3 fruit fly cellular contexts compared by ENCODE assay signal in the genomic region with DNA sequence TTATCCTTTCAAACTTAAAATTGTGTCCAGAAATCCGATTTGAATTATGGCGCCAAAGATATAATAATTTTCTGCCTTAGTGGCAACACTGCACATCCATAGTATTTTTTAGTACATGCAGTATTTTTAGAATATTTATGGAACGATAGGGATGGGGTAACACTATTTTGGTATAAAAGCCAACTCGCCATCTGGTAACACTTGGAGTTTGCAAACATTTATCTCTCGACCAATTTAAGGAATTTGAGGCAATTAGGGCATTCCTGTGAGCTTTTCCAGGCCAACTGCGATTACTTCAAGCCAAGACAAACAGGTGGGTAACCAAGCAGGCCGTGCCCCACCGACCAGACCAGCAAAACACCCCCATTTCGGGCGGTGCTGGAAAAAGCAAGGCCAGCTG.
A peak's percentile ranks its signal among the peaks of the same experiment; 100 is the strongest.
TF ChIP-seq lines count a peak whose summit lies in the region.

Gene CG5447, plus strand, starts transcription at position 190 of the 400 bp plus-strand sequence.

- no peak for TF ChIP-seq CTCF in whole organism, embryonic (GFP tag; optimal IDR thresholded peaks at IDR 0.05; lab: Kevin White, UChicago)

TF ChIP-seq in whole organism, adult, 20 proteins besides CTCF, POLR2A, EP300 and RAD21:
- TF ChIP-seq bab1 (GFP tag; optimal IDR thresholded peaks at IDR 0.05; lab: Kevin White, UChicago): peak; percentile 38
- no peak for TF ChIP-seq pad (GFP tag; optimal IDR thresholded peaks at IDR 0.05; lab: Kevin White, UChicago)
- no peak for TF ChIP-seq toe (GFP tag; optimal IDR thresholded peaks at IDR 0.05; lab: Kevin White, UChicago)

TF ChIP-seq in whole organism, embryonic, 481 proteins besides CTCF, POLR2A, EP300 and RAD21 (continues in another document):
- no peak for TF ChIP-seq CG6654 (GFP tag; optimal IDR thresholded peaks at IDR 0.05; lab: Kevin White, UChicago)
- no peak for TF ChIP-seq CG11398 (GFP tag; optimal IDR thresholded peaks at IDR 0.05; lab: Kevin White, UChicago)
- no peak for TF ChIP-seq CG10147 (GFP tag; optimal IDR thresholded peaks at IDR 0.05; lab: Kevin White, UChicago)
- TF ChIP-seq Dip3 (GFP tag; optimal IDR thresholded peaks at IDR 0.05; lab: Kevin White, UChicago): no peak
- peak; percentile 55 for TF ChIP-seq Lhr (GFP tag; optimal IDR thresholded peaks at IDR 0.05; lab: Kevin White, UChicago)
- no peak for TF ChIP-seq ERR (GFP tag; optimal IDR thresholded peaks at IDR 0.05; lab: Kevin White, UChicago)
- peak; percentile 25 for TF ChIP-seq YL-1 (GFP tag; optimal IDR thresholded peaks at IDR 0.05; lab: Kevin White, UChicago)
- TF ChIP-seq CG7745 (tag; optimal IDR thresholded peaks at IDR 0.05; lab: Kevin White, UChicago): no peak
- no peak for TF ChIP-seq dm (GFP tag; optimal IDR thresholded peaks at IDR 0.05; lab: Kevin White, UChicago)
- peak; percentile 22 for TF ChIP-seq BEAF-32 (GFP tag; optimal IDR thresholded peaks at IDR 0.05; lab: Kevin White, UChicago)
- TF ChIP-seq sens-2 (GFP tag; IDR thresholded peaks at IDR 0.05; lab: Robert Waterston, UW): no peak
- TF ChIP-seq CG9797 (GFP tag; optimal IDR thresholded peaks at IDR 0.05; lab: Kevin White, UChicago): peak; percentile 64
- TF ChIP-seq CG12659 (GFP tag; optimal IDR thresholded peaks at IDR 0.05; lab: Kevin White, UChicago): no peak
- TF ChIP-seq CG18599 (GFP tag; optimal IDR thresholded peaks at IDR 0.05; lab: Kevin White, UChicago): no peak
- no peak for TF ChIP-seq pnt (GFP tag; optimal IDR thresholded peaks at IDR 0.05; lab: Kevin White, UChicago)
- TF ChIP-seq CG14710 (tag; optimal IDR thresholded peaks at IDR 0.05; lab: Kevin White, UChicago): peak; percentile 99
- no peak for TF ChIP-seq CG12391 (tag; optimal IDR thresholded peaks at IDR 0.05; lab: Kevin White, UChicago)
- TF ChIP-seq CG3847 (GFP tag; IDR thresholded peaks at IDR 0.05; lab: Robert Waterston, UW): peak; percentile 59
- TF ChIP-seq CrebB (tag; optimal IDR thresholded peaks at IDR 0.05; lab: Kevin White, UChicago): no peak
- peak in 1 of 3 experiments; percentile 3 for TF ChIP-seq Stat92E (GFP tag; optimal IDR thresholded peaks at IDR 0.05; lab: Kevin White, UChicago)
- no peak for TF ChIP-seq CG8478 (optimal IDR thresholded peaks at IDR 0.05; lab: Kevin White, UChicago)
- TF ChIP-seq ase (GFP tag; IDR thresholded peaks at IDR 0.05; lab: Robert Waterston, UW): no peak
- no peak for TF ChIP-seq ab (GFP tag; optimal IDR thresholded peaks at IDR 0.05; lab: Kevin White, UChicago)
- no peak for TF ChIP-seq sob (GFP tag; IDR thresholded peaks at IDR 0.05; lab: Robert Waterston, UW)
- no peak for TF ChIP-seq tna (GFP tag; IDR thresholded peaks at IDR 0.05; lab: Robert Waterston, UW; ENCODE audit: partially characterized antibody)
- 0 out of 2 replicates have a peak, but pooled peaks have one; percentile 26 for TF ChIP-seq Scr (GFP tag; IDR thresholded peaks at IDR 0.05; lab: Robert Waterston, UW; ENCODE audit: partially characterized antibody)
- TF ChIP-seq MESR4 (GFP tag; optimal IDR thresholded peaks at IDR 0.05; lab: Kevin White, UChicago): peak; percentile 80
- TF ChIP-seq pzg (GFP tag; optimal IDR thresholded peaks at IDR 0.05; lab: Kevin White, UChicago): peak; percentile 88
- TF ChIP-seq Hey (tag; optimal IDR thresholded peaks at IDR 0.05; lab: Kevin White, UChicago): no peak
- TF ChIP-seq CG7372 (GFP tag; IDR thresholded peaks at IDR 0.05; lab: Robert Waterston, UW): no peak
- TF ChIP-seq HLHmδ (GFP tag; optimal IDR thresholded peaks at IDR 0.05; lab: Kevin White, UChicago): no peak
- no peak for TF ChIP-seq CG31224 (GFP tag; IDR thresholded peaks at IDR 0.05; lab: Robert Waterston, UW)
- peak; percentile 96 for TF ChIP-seq E2f2 (GFP tag; IDR thresholded peaks at IDR 0.05; lab: Robert Waterston, UW)
- TF ChIP-seq CG18262 (tag; optimal IDR thresholded peaks at IDR 0.05; lab: Kevin White, UChicago): no peak
- TF ChIP-seq tin (GFP tag; optimal IDR thresholded peaks at IDR 0.05; lab: Kevin White, UChicago): no peak
- no peak for TF ChIP-seq CG8765 (GFP tag; IDR thresholded peaks at IDR 0.05; lab: Robert Waterston, UW)
- no peak for TF ChIP-seq Camta (GFP tag; optimal IDR thresholded peaks at IDR 0.05; lab: Kevin White, UChicago)
- TF ChIP-seq trem (tag; optimal IDR thresholded peaks at IDR 0.05; lab: Kevin White, UChicago): peak; percentile 71
- TF ChIP-seq Ada2b (GFP tag; IDR thresholded peaks at IDR 0.05; lab: Robert Waterston, UW): no peak
- no peak for TF ChIP-seq row (GFP tag; IDR thresholded peaks at IDR 0.05; lab: Robert Waterston, UW)
- TF ChIP-seq slp2 (GFP tag; optimal IDR thresholded peaks at IDR 0.05; lab: Kevin White, UChicago): no peak
- TF ChIP-seq knrl (GFP tag; IDR thresholded peaks at IDR 0.05; lab: Robert Waterston, UW; ENCODE audit: partially characterized antibody): 0 out of 3 replicates have a peak, but pooled peaks have one; percentile 24

TF ChIP-seq in whole organism, wandering third instar larva, 38 proteins besides CTCF, POLR2A, EP300 and RAD21:
- TF ChIP-seq HLH106 (tag; optimal IDR thresholded peaks at IDR 0.05; lab: Kevin White, UChicago) (no peak), Myc (optimal IDR thresholded peaks at IDR 0.05; lab: Kevin White, UChicago) (peak; percentile 10), sv (GFP tag; optimal IDR thresholded peaks at IDR 0.05; lab: Kevin White, UChicago) (no peak)
